Fruit fly (Drosophila melanogaster): ENCODE data around the gene Ac76E.

Ac76E gene

dm6 chr3L:19988891-19989290 lies 49.8 kb downstream of the Ac76E start, which contains the start of gene Csas:
Gene Csas, minus strand, starts transcription at chr3L:19988991.
- TF ChIP-seq net (GFP tag; optimal IDR thresholded peaks at IDR 0.05) (no peak), spab (GFP tag; optimal IDR thresholded peaks at IDR 0.05) (no peak), CG11902 (GFP tag; optimal IDR thresholded peaks at IDR 0.05) (no peak), CG15336 (GFP tag; IDR thresholded peaks at IDR 0.05) (peak; percentile 29; the same call in 1 of the 2 replicates), Eip93F (GFP tag; optimal IDR thresholded peaks at IDR 0.05) (no peak)

dm6 chr3L:19991120-19991519 lies 52.0 kb downstream of the Ac76E start, which contains the start of gene fln:
Gene fln, minus strand, starts transcription at chr3L:19991220.
- TF ChIP-seq fd59A (GFP tag; optimal IDR thresholded peaks at IDR 0.05) (no peak), CG3919 (GFP tag; optimal IDR thresholded peaks at IDR 0.05) (no peak), eg (GFP tag; IDR thresholded peaks at IDR 0.05) (no peak), CG11902 (GFP tag; optimal IDR thresholded peaks at IDR 0.05) (no peak), Eip93F (GFP tag; optimal IDR thresholded peaks at IDR 0.05) (no peak), spab (GFP tag; optimal IDR thresholded peaks at IDR 0.05) (no peak)

dm6 chr3L:19991714-19992231 lies 52.7 kb downstream of the Ac76E start, which contains the start of the genes CG7646 and Nca:
Gene CG7646, plus strand, starts transcription at chr3L:19991887.
Gene Nca, plus strand, starts transcription at chr3L:19991887.
- TF ChIP-seq OdsH (GFP tag; optimal IDR thresholded peaks at IDR 0.05) (no peak), CG31627 (GFP tag; optimal IDR thresholded peaks at IDR 0.05) (peak; percentile 15), fkh (GFP tag; optimal IDR thresholded peaks at IDR 0.05) (peak; percentile 73), esn (GFP tag; optimal IDR thresholded peaks at IDR 0.05) (no peak), CG32006 (GFP tag; optimal IDR thresholded peaks at IDR 0.05) (no peak), Sox102F (GFP tag; optimal IDR thresholded peaks at IDR 0.05) (no peak), Ets96B (tag; optimal IDR thresholded peaks at IDR 0.05) (no peak), CG11762 (GFP tag; optimal IDR thresholded peaks at IDR 0.05; ENCODE audit: insufficient read depth) (no peak), CG11902 (GFP tag; optimal IDR thresholded peaks at IDR 0.05) (no peak), achi (GFP tag; optimal IDR thresholded peaks at IDR 0.05) (no peak), lz (GFP tag; optimal IDR thresholded peaks at IDR 0.05) (peak; percentile 14), CG10631 (GFP tag; optimal IDR thresholded peaks at IDR 0.05) (no peak), fd59A (GFP tag; optimal IDR thresholded peaks at IDR 0.05) (no peak), CG11294 (GFP tag; IDR thresholded peaks at IDR 0.05) (no peak), Hr4 (GFP tag; optimal IDR thresholded peaks at IDR 0.05) (peak; percentile 1)

- TF ChIP-seq Eip75B (GFP tag; optimal IDR thresholded peaks at IDR 0.05): no peak
- no peak for TF ChIP-seq fd59A (GFP tag; optimal IDR thresholded peaks at IDR 0.05)
- no peak for TF ChIP-seq CG34406 (GFP tag; optimal IDR thresholded peaks at IDR 0.05)
- TF ChIP-seq CG10669 (GFP tag; optimal IDR thresholded peaks at IDR 0.05): no peak
These were observed 54.9 kb downstream of the Ac76E start for dm6 chr3L:19994015-19994414.

dm6 chr3L:20000081-20000736 lies 61.1 kb downstream of the Ac76E start, which contains the start of the genes Tom20 and Gabat:
Gene Tom20, plus strand, starts transcription at chr3L:20000644.
Gene Gabat, minus strand, starts transcription at chr3L:20000686.
- TF ChIP-seq CG32006 (GFP tag; optimal IDR thresholded peaks at IDR 0.05) (no peak), CG31627 (GFP tag; optimal IDR thresholded peaks at IDR 0.05) (no peak), Smox (GFP tag; optimal IDR thresholded peaks at IDR 0.05) (no peak), CG4318 (GFP tag; optimal IDR thresholded peaks at IDR 0.05) (no peak), Eip78C (GFP tag) (peak; percentile 68), Gug (GFP tag; IDR thresholded peaks at IDR 0.05) (no peak)

- TF ChIP-seq Eip78C (GFP tag): peak; percentile 26
- no peak for TF ChIP-seq eg (GFP tag; IDR thresholded peaks at IDR 0.05)
These were observed 62.0 kb downstream of the Ac76E start for dm6 chr3L:20000878-20001640.

Data from whole organism, prepupa.